Worm (Caenorhabditis elegans) whole organism, L4 larva: ENCODE measurements around the gene srh-34.

Source experiments
- F37D6.2 ChIP-seq: sonication (generic microtip); optimal IDR thresholded peaks from 2 replicates; lab custom pipeline; 2016; ENCODE audit warnings: mild to moderate bottlenecking, missing genetic modification characterization, missing compliant biosample characterization
- F44E2.7 ChIP-seq: fragments of 200-800 bp; sonication (Bioruptor generic); IDR thresholded peaks from 2 replicates; pipeline ENCODE4 v2.1.2; 2022; ENCODE audit warnings: missing genetic modification characterization, missing compliant biosample characterization
- F49E8.2 ChIP-seq: sonication (generic microtip); optimal IDR thresholded peaks from 2 replicates; lab custom pipeline; 2016; ENCODE audit warnings: missing compliant biosample characterization, mild to moderate bottlenecking, missing genetic modification characterization, borderline replicate concordance
- T20F7.1 ChIP-seq: fragments of 200-800 bp; sonication (Bioruptor generic); optimal IDR thresholded peaks from 2 replicates; lab custom pipeline; 2018; ENCODE audit warnings: mild to moderate bottlenecking, missing genetic modification characterization, missing compliant biosample characterization
- Y105C5A.15 ChIP-seq: fragments of 200-800 bp; sonication (Bioruptor generic); IDR thresholded peaks from 2 replicates; pipeline ENCODE4 v1.3.6; 2022; ENCODE audit warnings: missing genetic modification characterization, missing compliant biosample characterization
- Y48G9A.11 ChIP-seq: fragments of 200-800 bp; sonication (Bioruptor generic); IDR thresholded peaks from 2 replicates; pipeline ENCODE4 v1.3.6; 2022; ENCODE audit warnings: missing genetic modification reagents, missing genetic modification characterization, missing compliant biosample characterization
- Y5F2A.4 ChIP-seq: fragments of 200-800 bp; sonication (Bioruptor generic); optimal IDR thresholded peaks from 2 replicates; lab custom pipeline; 2018; ENCODE audit warnings: mild to moderate bottlenecking, missing genetic modification characterization, missing compliant biosample characterization
- Y75B8A.6 ChIP-seq: fragments of 200-800 bp; sonication (Bioruptor generic); IDR thresholded peaks from 2 replicates; pipeline ENCODE4 v1.3.6; 2022; ENCODE audit warnings: missing genetic modification reagents, missing genetic modification characterization, missing compliant biosample characterization
- aha-1 ChIP-seq: fragments of 150-350 bp; peaks from one replicate; lab custom pipeline; 2014; ENCODE audit warnings: missing biosample characterization, missing genetic modification characterization
- aly-2 ChIP-seq: sonication (generic microtip); optimal IDR thresholded peaks from 2 replicates; lab custom pipeline; 2018; ENCODE audit warnings: missing biosample characterization, missing genetic modification characterization
- arid-1 ChIP-seq: fragments of 200-800 bp; sonication (Bioruptor generic); conservative IDR thresholded peaks from 2 replicates; pipeline ENCODE4 v1.3.6; 2022; ENCODE audit warnings: missing genetic modification reagents, missing genetic modification characterization, missing compliant biosample characterization
- attf-4 ChIP-seq: sonication (generic microtip); optimal IDR thresholded peaks from 3 replicates; lab custom pipeline; 2017; ENCODE audit warnings: missing biosample characterization, missing genetic modification characterization
- ceh-28 ChIP-seq: fragments of 150-350 bp; optimal IDR thresholded peaks from 2 replicates; lab custom pipeline; 2014; ENCODE audit warnings: missing biosample characterization, missing genetic modification reagents, missing genetic modification characterization
- ceh-44 ChIP-seq: fragments of 200-800 bp; sonication (Bioruptor generic); IDR thresholded peaks from 2 replicates; pipeline ENCODE4 v1.3.6; 2022; ENCODE audit warnings: missing genetic modification reagents, missing genetic modification characterization, missing compliant biosample characterization
- ceh-82 ChIP-seq: sonication (generic microtip); optimal IDR thresholded peaks from 2 replicates; lab custom pipeline; 2017; ENCODE audit warnings: missing biosample characterization, missing genetic modification characterization
- daf-12 ChIP-seq: fragments of 150-350 bp; optimal IDR thresholded peaks from 2 replicates; lab custom pipeline; 2014; ENCODE audit warnings: missing biosample characterization, missing genetic modification reagents, missing genetic modification characterization
- daf-16 ChIP-seq, 3 experiments: sonication (generic microtip); optimal IDR thresholded peaks; 2 replicates each; lab custom pipeline; 2016 to 2017; ENCODE audit warnings: missing genetic modification characterization in 3 of 3, missing genetic modification reagents in 3 of 3, mild to moderate bottlenecking in 2 of 3, missing compliant biosample characterization in 2 of 3, missing biosample characterization in 1 of 3, moderate library complexity in 1 of 3
- daf-19 ChIP-seq: fragments of 200-800 bp; sonication (Bioruptor generic); conservative IDR thresholded peaks from 2 replicates; pipeline ENCODE4 v1.3.6; 2022; ENCODE audit warnings: missing genetic modification characterization, missing compliant biosample characterization
- dmd-9 ChIP-seq: fragments of 200-800 bp; sonication (Bioruptor generic); IDR thresholded peaks from 2 replicates; pipeline ENCODE4 v1.3.6; 2022; ENCODE audit warnings: missing genetic modification reagents, missing genetic modification characterization, missing compliant biosample characterization
- egl-43 ChIP-seq: fragments of 200-800 bp; sonication (Bioruptor generic); IDR thresholded peaks from 2 replicates; pipeline ENCODE4 v1.3.6; 2022; ENCODE audit warnings: missing genetic modification reagents, missing genetic modification characterization, missing compliant biosample characterization
- fkh-10 ChIP-seq: fragments of 150-350 bp; optimal IDR thresholded peaks from 2 replicates; lab custom pipeline; 2014; ENCODE audit warnings: missing biosample characterization, missing genetic modification reagents, missing genetic modification characterization
- gei-8 ChIP-seq: fragments of 200-800 bp; sonication (Bioruptor generic); optimal IDR thresholded peaks from 2 replicates; lab custom pipeline; 2018; ENCODE audit warnings: mild to moderate bottlenecking, missing genetic modification characterization, missing compliant biosample characterization
- hlh-30 ChIP-seq: sonication (generic microtip); optimal IDR thresholded peaks from 2 replicates; lab custom pipeline; 2017; ENCODE audit warnings: antibody characterized with exemption, mild to moderate bottlenecking, missing genetic modification characterization, missing compliant biosample characterization; ENCODE audit not compliant: insufficient read depth
- hmg-1.1 ChIP-seq: fragments of 200-800 bp; sonication (Bioruptor generic); IDR thresholded peaks from 2 replicates; pipeline ENCODE4 v1.3.6; 2022; ENCODE audit warnings: missing genetic modification reagents, missing genetic modification characterization, missing compliant biosample characterization
- jun-1 ChIP-seq: fragments of 150-350 bp; optimal IDR thresholded peaks from 2 replicates; lab custom pipeline; 2014; ENCODE audit warnings: missing biosample characterization, missing genetic modification reagents, missing genetic modification characterization
- lin-1 ChIP-seq: fragments of 200-800 bp; sonication (Bioruptor generic); IDR thresholded peaks from 2 replicates; pipeline ENCODE4 v1.3.6; 2022; ENCODE audit warnings: missing genetic modification reagents, missing genetic modification characterization, missing compliant biosample characterization
- lin-15B ChIP-seq: fragments of 150-350 bp; sonication (generic microtip); optimal IDR thresholded peaks from 3 replicates; lab custom pipeline; 2014; ENCODE audit warnings: missing biosample characterization, missing genetic modification characterization
- lin-38 ChIP-seq: fragments of 200-800 bp; sonication (Bioruptor generic); IDR thresholded peaks from 2 replicates; pipeline ENCODE4 v1.3.6; 2022; ENCODE audit warnings: missing genetic modification reagents, missing genetic modification characterization, missing compliant biosample characterization
- lin-39 ChIP-seq: fragments of 150-350 bp; optimal IDR thresholded peaks from 2 replicates; lab custom pipeline; 2014; ENCODE audit warnings: missing biosample characterization, missing genetic modification reagents, missing genetic modification characterization
- madf-5 ChIP-seq, 2 experiments: fragments of 200-800 bp; sonication (Bioruptor generic); IDR thresholded peaks; 2 replicates each; pipeline ENCODE4 v1.3.6; 2022; ENCODE audit warnings: missing compliant biosample characterization in 2 of 2, missing genetic modification characterization in 2 of 2
- mxl-2 ChIP-seq: fragments of 200-800 bp; sonication (Bioruptor generic); conservative IDR thresholded peaks from 2 replicates; pipeline ENCODE4 v1.3.6; 2022; ENCODE audit warnings: missing genetic modification reagents, missing genetic modification characterization, missing compliant biosample characterization
- nhr-102 ChIP-seq: sonication (generic microtip); optimal IDR thresholded peaks from 2 replicates; lab custom pipeline; 2016; ENCODE audit warnings: mild to moderate bottlenecking, missing genetic modification characterization, moderate library complexity, missing compliant biosample characterization
- nhr-11 ChIP-seq: fragments of 150-350 bp; optimal IDR thresholded peaks from 2 replicates; lab custom pipeline; 2014; ENCODE audit warnings: missing biosample characterization, missing genetic modification characterization
- nhr-111 ChIP-seq: fragments of 200-800 bp; sonication (Bioruptor generic); optimal IDR thresholded peaks from 2 replicates; lab custom pipeline; 2018; ENCODE audit warnings: mild to moderate bottlenecking, missing genetic modification characterization, missing compliant biosample characterization
- nhr-25 ChIP-seq: sonication (generic microtip); optimal IDR thresholded peaks from 2 replicates; lab custom pipeline; 2017; ENCODE audit warnings: missing genetic modification characterization, mild to moderate bottlenecking, missing compliant biosample characterization, antibody characterized with exemption, moderate library complexity, borderline replicate concordance; ENCODE audit not compliant: insufficient read depth
- saeg-2 ChIP-seq: fragments of 200-800 bp; sonication (Bioruptor generic); IDR thresholded peaks from 2 replicates; pipeline ENCODE4 v1.3.6; 2022; ENCODE audit warnings: missing genetic modification reagents, missing genetic modification characterization, missing compliant biosample characterization
- sdz-12 ChIP-seq: fragments of 200-800 bp; sonication (Bioruptor generic); optimal IDR thresholded peaks from 2 replicates; lab custom pipeline; 2018; ENCODE audit warnings: mild to moderate bottlenecking, missing genetic modification characterization, missing compliant biosample characterization
- set-16 ChIP-seq: fragments of 200-800 bp; sonication (Bioruptor generic); IDR thresholded peaks from 2 replicates; pipeline ENCODE4 v1.3.6; 2022; ENCODE audit warnings: missing genetic modification reagents, missing genetic modification characterization, missing compliant biosample characterization
- skn-1 ChIP-seq: fragments of 150-350 bp; optimal IDR thresholded peaks from 2 replicates; lab custom pipeline; 2014; ENCODE audit warnings: missing biosample characterization, missing genetic modification characterization
- snpc-4 ChIP-seq: fragments of 150-350 bp; optimal IDR thresholded peaks from 2 replicates; lab custom pipeline; 2014; ENCODE audit warnings: missing biosample characterization, missing genetic modification characterization
- unc-62 ChIP-seq, 3 experiments: fragments of 150-350 bp in 1 of 3; sonication (generic microtip); optimal IDR thresholded peaks in 2 of 3; peaks in 1 of 3; 1 replicate in 1 of 3; 2 replicates in 2 of 3; lab custom pipeline; 2014 to 2017; ENCODE audit warnings: missing biosample characterization in 3 of 3, missing genetic modification characterization in 3 of 3, missing genetic modification reagents in 3 of 3, missing genotype in 1 of 3
- zfp-2 ChIP-seq: sonication (generic microtip); optimal IDR thresholded peaks from 2 replicates; lab custom pipeline; 2016; ENCODE audit warnings: mild to moderate bottlenecking, missing genetic modification characterization, missing compliant biosample characterization
- zip-11 ChIP-seq: fragments of 200-800 bp; sonication (Bioruptor generic); IDR thresholded peaks from 2 replicates; pipeline ENCODE4 v1.3.6; 2022; ENCODE audit warnings: missing genetic modification characterization, missing compliant biosample characterization

The srh-34 gene

ce11 chrV:446988-447387 lies 514 bp upstream of the srh-34 start:
- 0 out of 2 replicates have a peak, but pooled peaks have one; percentile 9 for TF ChIP-seq F44E2.7
- TF ChIP-seq ceh-44 (GFP tag; lab: Robert Waterston, UW): no peak
- peak; percentile 58 for TF ChIP-seq set-16 (GFP tag; lab: Robert Waterston, UW)
- TF ChIP-seq daf-12 (tag; lab: Kevin White, UChicago): no peak
- TF ChIP-seq unc-62 (GFP tag; optimal IDR thresholded peaks at IDR 0.05 in 1 of 2; lab: Kevin White, UChicago): peak in 1 of 2 experiments; percentile 27
- no peak for TF ChIP-seq unc-62 (tag; optimal IDR thresholded peaks at IDR 0.05; lab: Kevin White, UChicago)
- TF ChIP-seq daf-19 (GFP tag; lab: Robert Waterston, UW): no peak

DNA sequence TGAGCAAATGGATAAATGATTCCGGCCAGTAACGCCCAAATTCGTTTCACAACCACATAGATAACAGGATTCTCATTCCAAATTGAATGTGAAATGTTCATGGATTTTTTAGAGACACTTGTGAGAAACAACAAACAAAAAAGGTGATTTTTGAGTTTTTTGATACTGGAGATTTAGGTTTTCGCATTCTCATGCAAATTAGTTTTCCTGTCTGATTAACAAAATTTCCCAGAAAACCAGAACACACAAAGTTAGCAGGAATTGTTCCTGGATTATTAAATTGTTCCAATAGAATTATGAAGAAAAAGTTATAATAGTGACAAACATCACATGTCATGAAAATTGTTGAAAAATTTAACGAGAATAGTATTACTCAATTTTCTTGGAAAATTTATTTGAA lies 3.3 kb downstream of the srh-34 start, which contains the start of gene srh-33:
Gene srh-33 (minus strand): TSS at position 101 of the 400 bp plus-strand sequence.
- TF ChIP-seq nhr-25 (tag; lab: Kevin White, UChicago): no peak
- TF ChIP-seq nhr-111 (GFP tag; lab: Kevin White, UChicago): no peak
- TF ChIP-seq lin-39: no peak
- TF ChIP-seq Y75B8A.6 (GFP tag; lab: Robert Waterston, UW): no peak
- no peak for TF ChIP-seq zip-11 (GFP tag; lab: Robert Waterston, UW)
- TF ChIP-seq, all 104 proteins: peak for 0

DNA sequence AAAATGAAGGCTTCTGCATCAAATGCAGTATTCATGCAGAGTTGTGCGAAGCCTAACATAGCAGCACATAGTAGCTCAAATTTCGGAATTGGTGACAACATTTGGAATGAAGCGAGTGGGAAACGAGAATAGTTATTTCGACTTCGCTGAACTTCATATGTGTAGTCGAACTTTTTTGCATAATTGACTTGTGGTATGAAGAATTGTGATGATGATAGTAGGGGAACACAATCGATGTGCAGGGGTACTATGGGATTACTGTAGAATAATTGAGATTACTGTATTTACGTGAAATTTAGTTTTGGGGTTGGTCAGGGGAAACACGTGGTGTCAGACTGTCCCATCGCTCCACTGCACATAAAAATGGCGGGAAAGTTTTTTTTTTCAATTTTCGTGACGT lies 5.6 kb downstream of the srh-34 start, which contains the start of gene B0554.7:
Gene B0554.7 (minus strand): TSS at position 101 of the 400 bp plus-strand sequence.
- TF ChIP-seq Y48G9A.11: no peak
- TF ChIP-seq aha-1: peak; percentile 13
- TF ChIP-seq nhr-102 (tag; lab: Kevin White, UChicago): no peak
- no peak for TF ChIP-seq snpc-4 (tag; lab: Kevin White, UChicago)
- TF ChIP-seq arid-1: no peak
- no peak for TF ChIP-seq ceh-28 (tag; lab: Kevin White, UChicago)
- no peak for TF ChIP-seq F37D6.2 (tag; lab: Kevin White, UChicago)

- TF ChIP-seq sdz-12 (GFP tag; lab: Kevin White, UChicago) (no peak), lin-38 (GFP tag; lab: Robert Waterston, UW) (no peak), nhr-11 (no peak), hlh-30 (tag; lab: Kevin White, UChicago) (no peak), skn-1 (no peak), attf-4 (no peak), dmd-9 (GFP tag; lab: Robert Waterston, UW) (no peak), unc-62 (GFP tag; optimal IDR thresholded peaks at IDR 0.05 in 1 of 2; lab: Kevin White, UChicago) (peak in 1 of 2 experiments; percentile 90), unc-62 (tag; optimal IDR thresholded peaks at IDR 0.05; lab: Kevin White, UChicago) (no peak), fkh-10 (GFP tag; lab: Kevin White, UChicago) (no peak), aly-2 (no peak), lin-15B (tag; lab: Kevin White, UChicago) (no peak), nhr-111 (GFP tag; lab: Kevin White, UChicago) (no peak), aha-1 (peak; percentile 92), F49E8.2 (no peak), daf-16 (GFP tag; optimal IDR thresholded peaks at IDR 0.05; lab: Kevin White, UChicago) (no peak), daf-16 (tag; optimal IDR thresholded peaks at IDR 0.05; lab: Kevin White, UChicago) (no peak)
These were observed 7.2 kb downstream of the srh-34 start for ce11 chrV:439183-439749.

DNA sequence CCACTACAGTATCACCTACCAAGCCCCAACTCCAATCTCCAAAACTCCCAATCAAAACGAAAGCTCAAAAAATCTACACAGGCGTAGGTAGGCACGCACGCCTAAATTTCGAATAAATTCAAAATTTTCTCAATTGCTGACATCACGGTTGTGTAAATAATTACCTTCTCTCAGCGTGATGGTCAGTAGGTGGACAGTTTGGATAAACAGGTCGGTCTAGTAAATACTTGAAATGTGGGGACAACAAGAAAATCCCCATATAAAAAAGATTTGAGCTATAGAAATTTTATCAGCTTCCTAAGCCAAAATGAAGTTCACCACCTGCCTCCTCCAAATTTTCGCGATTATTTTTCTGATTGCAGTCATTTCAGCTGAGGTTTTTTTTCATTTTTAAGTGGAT lies 8.4 kb downstream of the srh-34 start, which contains the start of gene B0554.1:
Gene B0554.1 (plus strand): TSS at position 301 of the 400 bp plus-strand sequence.
- no peak for TF ChIP-seq saeg-2 (GFP tag; lab: Robert Waterston, UW)
- no peak for TF ChIP-seq lin-1
- TF ChIP-seq T20F7.1 (GFP tag; lab: Kevin White, UChicago): no peak
- no peak for TF ChIP-seq mxl-2 (GFP tag; lab: Robert Waterston, UW)
- TF ChIP-seq ceh-82 (tag; lab: Kevin White, UChicago): no peak
- no peak for TF ChIP-seq jun-1 (tag; lab: Kevin White, UChicago)
- no peak for TF ChIP-seq F49E8.2
- no peak for TF ChIP-seq zfp-2
- no peak for TF ChIP-seq madf-5 (GFP tag; IDR thresholded peaks at IDR 0.05; lab: Robert Waterston, UW)
- no peak for TF ChIP-seq Y105C5A.15 (GFP tag; lab: Robert Waterston, UW)
- no peak for TF ChIP-seq Y5F2A.4 (GFP tag; lab: Kevin White, UChicago)
- no peak for TF ChIP-seq gei-8
- TF ChIP-seq lin-15B (tag; lab: Kevin White, UChicago): no peak
- TF ChIP-seq egl-43: no peak
- no peak for TF ChIP-seq hmg-1.1
- TF ChIP-seq nhr-11: no peak
